Fruit fly (Drosophila melanogaster) whole organism, prepupa: ENCODE results near the gene Arts.

Source experiments
- CG10631 ChIP-seq: fragments of 200-800 bp; sonication (Bioruptor generic); optimal IDR thresholded peaks from 2 replicates; lab custom pipeline; 2016; ENCODE audit warnings: missing biosample characterization, missing genetic modification characterization
- CG10669 ChIP-seq: fragments of 200-800 bp; sonication (Bioruptor generic); optimal IDR thresholded peaks from 3 replicates; lab custom pipeline; 2018; ENCODE audit warnings: missing biosample characterization, mild to moderate bottlenecking, missing genetic modification characterization, moderate library complexity
- CG11902 ChIP-seq: fragments of 200-800 bp; sonication (Bioruptor generic); optimal IDR thresholded peaks from 3 replicates; lab custom pipeline; 2016; ENCODE audit warnings: missing biosample characterization, missing genetic modification characterization
- CG15336 ChIP-seq: fragments of 200-800 bp; sonication (Bioruptor generic); IDR thresholded peaks from 2 replicates; pipeline ENCODE4 v1.3.6; 2022; ENCODE audit warnings: missing biosample characterization, missing genetic modification characterization
- CG1621 ChIP-seq: fragments of 200-800 bp; sonication (Bioruptor generic); optimal IDR thresholded peaks from 3 replicates; lab custom pipeline; 2018; ENCODE audit warnings: missing biosample characterization, mild to moderate bottlenecking, missing genetic modification characterization
- CG16779 ChIP-seq: fragments of 200-800 bp; sonication (Bioruptor generic); optimal IDR thresholded peaks from 3 replicates; lab custom pipeline; 2017; ENCODE audit warnings: missing biosample characterization, mild to moderate bottlenecking, missing genetic modification characterization
- CG31627 ChIP-seq: fragments of 200-800 bp; sonication (Bioruptor generic); optimal IDR thresholded peaks from 3 replicates; lab custom pipeline; 2016; ENCODE audit warnings: missing biosample characterization, missing genetic modification characterization
- CG32006 ChIP-seq: fragments of 200-800 bp; sonication (Bioruptor generic); optimal IDR thresholded peaks from 3 replicates; lab custom pipeline; 2017; ENCODE audit warnings: missing biosample characterization, mild to moderate bottlenecking, missing genetic modification characterization
- CG34406 ChIP-seq: fragments of 200-800 bp; sonication (Bioruptor generic); optimal IDR thresholded peaks from 3 replicates; lab custom pipeline; 2016; ENCODE audit warnings: missing biosample characterization, missing genetic modification characterization
- CG3919 ChIP-seq: fragments of 200-800 bp; sonication (Bioruptor generic); optimal IDR thresholded peaks from 3 replicates; lab custom pipeline; 2016; ENCODE audit warnings: missing biosample characterization, missing genetic modification characterization
- CG4318 ChIP-seq: fragments of 200-800 bp; sonication (Bioruptor generic); optimal IDR thresholded peaks from 3 replicates; lab custom pipeline; 2017; ENCODE audit warnings: missing biosample characterization, mild to moderate bottlenecking, missing genetic modification characterization
- CG6163 ChIP-seq: fragments of 200-800 bp; sonication (Bioruptor generic); IDR thresholded peaks from 3 replicates; pipeline ENCODE4 v1.3.6; 2022; ENCODE audit warnings: missing biosample characterization, missing genetic modification characterization
- CG6276 ChIP-seq: fragments of 200-800 bp; sonication (Bioruptor generic); optimal IDR thresholded peaks from 2 replicates; lab custom pipeline; 2017; ENCODE audit warnings: missing biosample characterization, mild to moderate bottlenecking, missing genetic modification characterization
- CG6808 ChIP-seq: fragments of 200-800 bp; sonication (Bioruptor generic); optimal IDR thresholded peaks from 3 replicates; lab custom pipeline; 2017; ENCODE audit warnings: missing biosample characterization, missing genetic modification characterization, mild to moderate bottlenecking, moderate library complexity, missing genetic modification reagents
- CG6854 ChIP-seq: fragments of 200-800 bp; sonication (Bioruptor generic); optimal IDR thresholded peaks from 2 replicates; lab custom pipeline; 2017; ENCODE audit warnings: missing biosample characterization, mild to moderate bottlenecking, missing genetic modification characterization
- CG7368 ChIP-seq: fragments of 200-800 bp; sonication (Bioruptor generic); optimal IDR thresholded peaks from 3 replicates; lab custom pipeline; 2016; ENCODE audit warnings: missing biosample characterization, missing genetic modification characterization
- CG8119 ChIP-seq: fragments of 200-800 bp; sonication (Bioruptor generic); IDR thresholded peaks from 3 replicates; pipeline ENCODE4 v1.3.6; 2022; ENCODE audit warnings: missing biosample characterization, missing genetic modification characterization
- CG8632 ChIP-seq: fragments of 200-800 bp; sonication (Bioruptor generic); optimal IDR thresholded peaks from 3 replicates; lab custom pipeline; 2016; ENCODE audit warnings: missing biosample characterization, missing genetic modification characterization
- CG9139 ChIP-seq: fragments of 200-800 bp; sonication (Bioruptor generic); optimal IDR thresholded peaks from 3 replicates; lab custom pipeline; 2017; ENCODE audit warnings: missing biosample characterization, mild to moderate bottlenecking, missing genetic modification characterization
- Eip75B ChIP-seq: fragments of 200-800 bp; sonication (Bioruptor generic); optimal IDR thresholded peaks from 3 replicates; lab custom pipeline; 2016; ENCODE audit warnings: missing biosample characterization, missing genetic modification characterization
- Eip78C ChIP-seq: fragments of 200-800 bp; sonication (Bioruptor generic); peaks from one replicate; lab custom pipeline; 2016; ENCODE audit warnings: missing biosample characterization, missing genetic modification characterization
- Eip93F ChIP-seq: fragments of 200-800 bp; sonication (Bioruptor generic); optimal IDR thresholded peaks from 2 replicates; lab custom pipeline; 2016; ENCODE audit warnings: missing biosample characterization, mild to moderate bottlenecking, missing genetic modification characterization
- Ets96B ChIP-seq: fragments of 200-800 bp; optimal IDR thresholded peaks from 2 replicates; lab custom pipeline; 2019; ENCODE audit warnings: missing biosample characterization, mild to moderate bottlenecking, missing genetic modification characterization, moderate library complexity
- Hr38 ChIP-seq: sonication (Bioruptor generic); optimal IDR thresholded peaks from 2 replicates; lab custom pipeline; 2016; ENCODE audit warnings: missing biosample characterization, missing genetic modification characterization
- Hr39 ChIP-seq: fragments of 200-800 bp; sonication (Bioruptor generic); optimal IDR thresholded peaks from 2 replicates; lab custom pipeline; 2016; ENCODE audit warnings: missing biosample characterization, missing genetic modification characterization
- Hr4 ChIP-seq: fragments of 200-800 bp; sonication (Bioruptor generic); optimal IDR thresholded peaks from 3 replicates; lab custom pipeline; 2016; ENCODE audit warnings: missing biosample characterization, missing genetic modification characterization
- Lpt ChIP-seq: fragments of 200-800 bp; sonication (Bioruptor generic); optimal IDR thresholded peaks from 3 replicates; lab custom pipeline; 2016; ENCODE audit warnings: missing biosample characterization, missing genetic modification characterization
- Met ChIP-seq: fragments of 200-800 bp; sonication (Bioruptor generic); optimal IDR thresholded peaks from 3 replicates; lab custom pipeline; 2016; ENCODE audit warnings: missing biosample characterization, missing genetic modification characterization
- OdsH ChIP-seq: fragments of 200-800 bp; sonication (Bioruptor generic); optimal IDR thresholded peaks from 3 replicates; lab custom pipeline; 2016; ENCODE audit warnings: missing biosample characterization, missing genetic modification characterization
- Sox102F ChIP-seq: fragments of 200-800 bp; sonication (Bioruptor generic); optimal IDR thresholded peaks from 2 replicates; lab custom pipeline; 2016; ENCODE audit warnings: missing biosample characterization, mild to moderate bottlenecking, missing genetic modification characterization
- Sox15 ChIP-seq: fragments of 200-800 bp; sonication (Bioruptor generic); optimal IDR thresholded peaks from 3 replicates; lab custom pipeline; 2016; ENCODE audit warnings: missing biosample characterization, missing genetic modification characterization
- achi ChIP-seq: fragments of 200-800 bp; sonication (Bioruptor generic); optimal IDR thresholded peaks from 3 replicates; lab custom pipeline; 2016; ENCODE audit warnings: missing biosample characterization, missing genetic modification characterization
- acj6 ChIP-seq: fragments of 200-800 bp; sonication (Bioruptor generic); optimal IDR thresholded peaks from 3 replicates; lab custom pipeline; 2016; ENCODE audit warnings: missing biosample characterization, missing genetic modification characterization
- cyc ChIP-seq: fragments of 200-800 bp; sonication (Bioruptor generic); optimal IDR thresholded peaks from 3 replicates; lab custom pipeline; 2016; ENCODE audit warnings: missing biosample characterization, missing genetic modification characterization
- dac ChIP-seq: fragments of 200-800 bp; sonication (Bioruptor generic); optimal IDR thresholded peaks from 2 replicates; lab custom pipeline; 2017; ENCODE audit warnings: missing biosample characterization, mild to moderate bottlenecking, missing genetic modification characterization
- dsx ChIP-seq: fragments of 200-800 bp; optimal IDR thresholded peaks from 3 replicates; lab custom pipeline; 2019; ENCODE audit warnings: missing biosample characterization, mild to moderate bottlenecking, missing genetic modification characterization, moderate library complexity; ENCODE audit not compliant: poor library complexity, severe bottlenecking
- eg ChIP-seq: fragments of 200-800 bp; sonication (Bioruptor generic); IDR thresholded peaks from 3 replicates; pipeline ENCODE4 v1.3.6; 2022; ENCODE audit warnings: missing biosample characterization, missing genetic modification characterization
- esn ChIP-seq: fragments of 200-800 bp; sonication (Bioruptor generic); optimal IDR thresholded peaks from 2 replicates; lab custom pipeline; 2016; ENCODE audit warnings: missing biosample characterization, mild to moderate bottlenecking, missing genetic modification characterization, moderate library complexity
- fd59A ChIP-seq: fragments of 200-800 bp; sonication (Bioruptor generic); optimal IDR thresholded peaks from 2 replicates; lab custom pipeline; 2017; ENCODE audit warnings: missing biosample characterization, mild to moderate bottlenecking, missing genetic modification characterization, missing genetic modification reagents
- fd85E ChIP-seq: fragments of 200-800 bp; sonication (Bioruptor generic); optimal IDR thresholded peaks from 3 replicates; lab custom pipeline; 2016; ENCODE audit warnings: missing biosample characterization, missing genetic modification characterization
- fkh ChIP-seq: fragments of 200-800 bp; sonication (Bioruptor generic); optimal IDR thresholded peaks from 3 replicates; lab custom pipeline; 2017; ENCODE audit warnings: missing biosample characterization, mild to moderate bottlenecking, missing genetic modification characterization, moderate library complexity
- ss ChIP-seq, 2 experiments: fragments of 200-800 bp; sonication (Bioruptor generic); optimal IDR thresholded peaks; 2 replicates in 1 of 2; 3 replicates in 1 of 2; lab custom pipeline; 2017 to 2018; ENCODE audit warnings: mild to moderate bottlenecking in 2 of 2, missing biosample characterization in 2 of 2, missing genetic modification characterization in 2 of 2, moderate library complexity in 1 of 2
- svp ChIP-seq: fragments of 200-800 bp; sonication (Bioruptor generic); peaks from one replicate; lab custom pipeline; 2016; ENCODE audit warnings: missing biosample characterization, missing genetic modification characterization
- topi ChIP-seq: fragments of 200-800 bp; sonication (Bioruptor generic); optimal IDR thresholded peaks from 3 replicates; lab custom pipeline; 2016; ENCODE audit warnings: missing biosample characterization, missing genetic modification characterization

The Arts gene

DNA sequence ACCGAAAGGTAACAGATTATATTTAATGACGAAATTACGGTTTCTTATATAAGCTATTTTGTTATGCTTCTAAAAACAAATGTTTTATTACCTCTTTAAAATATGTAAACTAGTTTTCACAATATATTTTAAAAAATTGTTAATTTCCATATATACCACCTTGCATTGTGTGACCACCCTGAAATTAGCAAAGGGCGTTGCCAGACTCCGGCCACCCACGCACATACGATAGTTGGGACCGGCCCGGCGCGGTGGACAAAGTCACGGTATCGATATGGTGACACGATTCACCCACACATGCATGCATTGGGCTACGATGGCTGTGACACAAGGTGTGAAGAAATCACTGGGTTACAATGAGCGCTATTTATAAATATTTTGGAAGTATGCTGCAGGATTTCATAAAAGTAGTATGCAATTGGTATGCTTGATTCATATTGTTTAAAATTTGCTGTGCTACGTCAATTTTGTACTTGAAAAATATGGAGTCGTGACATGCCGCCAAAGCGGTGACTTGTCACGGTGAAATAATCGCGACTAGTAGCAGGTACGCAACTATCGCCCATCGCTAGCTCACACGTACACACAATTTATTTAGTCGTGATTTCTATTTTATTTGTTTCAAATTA is 14.5 kb upstream of the Arts start (continued):
- TF ChIP-seq Hr4: no peak
- TF ChIP-seq dac (GFP tag; lab: Kevin White, UChicago): no peak
- peak; percentile 7 for TF ChIP-seq dsx (GFP tag; lab: Kevin White, UChicago)
- peak; percentile 55 for TF ChIP-seq Eip78C (GFP tag; lab: Kevin White, UChicago)
- no peak for TF ChIP-seq Hr38
- peak; percentile 59 for TF ChIP-seq CG3919 (GFP tag; lab: Kevin White, UChicago)
- no peak for TF ChIP-seq Lpt (GFP tag; lab: Kevin White, UChicago)
- peak; percentile 32 for TF ChIP-seq Eip75B
- peak; percentile 53 for TF ChIP-seq fkh (GFP tag; lab: Kevin White, UChicago)
- no peak for TF ChIP-seq Sox102F
- no peak for TF ChIP-seq CG7368

DNA sequence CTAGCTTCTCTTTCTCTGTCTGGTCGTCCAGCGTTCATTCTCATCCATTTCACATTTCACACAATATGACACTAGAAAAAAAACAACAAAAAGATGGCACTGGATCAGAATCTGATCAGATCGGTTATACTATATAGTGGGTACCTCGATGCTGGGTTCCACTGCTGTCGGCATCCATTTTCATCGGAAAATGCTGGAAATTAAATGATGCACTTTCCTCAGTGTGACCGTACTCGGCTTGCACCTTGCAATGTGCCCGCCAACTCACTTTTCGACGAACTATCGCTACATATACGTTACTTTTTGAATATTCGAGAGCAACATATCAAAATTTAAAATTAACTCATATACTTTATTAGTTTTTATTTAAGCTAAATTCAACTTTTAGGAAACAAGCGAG is 11.8 kb upstream of the Arts start, which contains the start of gene tra:
Gene tra, minus strand, starts transcription at position 191 of the 400 bp plus-strand sequence.
- TF ChIP-seq CG10669 (GFP tag; lab: Kevin White, UChicago) (no peak), Eip78C (GFP tag; lab: Kevin White, UChicago) (peak; percentile 69)

dm6 chr3L:16594922-16595518 is 7.6 kb upstream of the Arts start, which contains the start of the genes spd-2 and Apl:
TSS of gene spd-2 (minus strand) at chr3L:16595014.
TSS of gene Apl (plus strand) at chr3L:16595181.
- no peak for TF ChIP-seq CG7368
- peak; percentile 12 for TF ChIP-seq CG1621 (tag; lab: Kevin White, UChicago)
- TF ChIP-seq, all 60 proteins: peak for 1

DNA sequence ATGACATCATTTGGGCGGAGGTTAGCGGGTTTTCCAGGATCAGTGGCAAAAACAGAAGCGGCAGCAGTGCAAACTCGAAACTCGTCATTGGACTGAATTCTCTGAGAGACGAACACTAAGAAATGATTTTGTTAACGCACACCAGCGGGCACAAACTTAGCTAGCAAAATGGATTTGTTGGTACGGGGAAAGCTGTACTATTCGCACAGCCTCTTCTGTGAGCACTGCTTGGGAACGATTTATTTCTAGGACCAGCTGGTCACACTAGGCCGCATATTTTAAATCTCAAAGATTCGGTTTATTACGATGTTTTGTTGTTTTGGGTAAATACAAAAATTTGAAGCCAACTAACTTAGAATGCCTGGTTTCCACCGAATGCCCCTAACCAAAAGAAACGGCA is 6.5 kb downstream of the Arts start, which contains the start of gene CG4098:
Gene CG4098, minus strand, starts transcription at position 228 of the 400 bp plus-strand sequence.
- TF ChIP-seq fkh (GFP tag; lab: Kevin White, UChicago) (no peak), Ets96B (tag; lab: Kevin White, UChicago) (peak; percentile 36), fd85E (GFP tag; lab: Kevin White, UChicago) (no peak), esn (GFP tag; lab: Kevin White, UChicago) (peak; percentile 69), Hr39 (GFP tag; lab: Kevin White, UChicago) (peak; percentile 70), CG6808 (GFP tag; lab: Kevin White, UChicago) (peak; percentile 10), CG4318 (GFP tag; lab: Kevin White, UChicago) (no peak), Eip78C (GFP tag; lab: Kevin White, UChicago) (peak; percentile 85), CG34406 (GFP tag; lab: Kevin White, UChicago) (peak; percentile 25), Hr38 (peak; percentile 8), Eip75B (peak; percentile 32), CG10631 (peak; percentile 46), CG9139 (GFP tag; lab: Kevin White, UChicago) (no peak), CG11902 (GFP tag; lab: Kevin White, UChicago) (no peak), fd59A (no peak), CG6854 (no peak), Lpt (GFP tag; lab: Kevin White, UChicago) (no peak), OdsH (GFP tag; lab: Kevin White, UChicago) (peak; percentile 69), Sox15 (GFP tag; lab: Kevin White, UChicago) (peak; percentile 1), CG8632 (GFP tag; lab: Kevin White, UChicago) (peak; percentile 22), Met (GFP tag; lab: Kevin White, UChicago) (peak; percentile 39), CG15336 (GFP tag; lab: Robert Waterston, UW) (peak; percentile 58), CG10669 (GFP tag; lab: Kevin White, UChicago) (peak; percentile 13), achi (GFP tag; lab: Kevin White, UChicago) (peak; percentile 51), topi (GFP tag; lab: Kevin White, UChicago) (peak; percentile 30), Eip93F (GFP tag; lab: Kevin White, UChicago) (no peak), cyc (GFP tag; lab: Kevin White, UChicago) (peak; percentile 65), CG16779 (tag; lab: Kevin White, UChicago) (no peak), CG8119 (no peak), acj6 (peak; percentile 66), eg (GFP tag; lab: Robert Waterston, UW) (peak; percentile 87), CG31627 (peak; percentile 60), CG32006 (peak; percentile 55), CG6276 (GFP tag; lab: Kevin White, UChicago) (no peak), ss (GFP tag; optimal IDR thresholded peaks at IDR 0.05; lab: Kevin White, UChicago) (peak in 1 of 2 experiments; percentile 40), CG6163 (GFP tag; lab: Robert Waterston, UW) (peak; percentile 78), svp (GFP tag; lab: Kevin White, UChicago) (peak; percentile 79)
